Fruit fly (Drosophila melanogaster) whole organism, prepupa: Measurements from ENCODE around the gene CG5235.

Experiments
- Blimp-1 ChIP-seq: fragments of 200-800 bp; sonication (Bioruptor generic); optimal IDR thresholded peaks from 3 replicates; lab custom pipeline; 2017; ENCODE audit warnings: missing biosample characterization, missing genetic modification characterization, mild to moderate bottlenecking, moderate library complexity, missing genetic modification reagents
- CG10631 ChIP-seq: fragments of 200-800 bp; sonication (Bioruptor generic); optimal IDR thresholded peaks from 2 replicates; lab custom pipeline; 2016; ENCODE audit warnings: missing biosample characterization, missing genetic modification characterization
- CG10669 ChIP-seq: fragments of 200-800 bp; sonication (Bioruptor generic); optimal IDR thresholded peaks from 3 replicates; lab custom pipeline; 2018; ENCODE audit warnings: missing biosample characterization, mild to moderate bottlenecking, missing genetic modification characterization, moderate library complexity
- CG11294 ChIP-seq: fragments of 200-800 bp; sonication (Bioruptor generic); IDR thresholded peaks from 2 replicates; pipeline ENCODE4 v1.3.6; 2022; ENCODE audit warnings: missing biosample characterization, missing genetic modification characterization
- CG11762 ChIP-seq: fragments of 200-800 bp; sonication (Bioruptor generic); optimal IDR thresholded peaks from 3 replicates; lab custom pipeline; 2016; ENCODE audit warnings: missing biosample characterization, missing genetic modification characterization; ENCODE audit not compliant: insufficient read depth
- CG11902 ChIP-seq: fragments of 200-800 bp; sonication (Bioruptor generic); optimal IDR thresholded peaks from 3 replicates; lab custom pipeline; 2016; ENCODE audit warnings: missing biosample characterization, missing genetic modification characterization
- CG15336 ChIP-seq: fragments of 200-800 bp; sonication (Bioruptor generic); IDR thresholded peaks from 2 replicates; pipeline ENCODE4 v1.3.6; 2022; ENCODE audit warnings: missing biosample characterization, missing genetic modification characterization
- CG1621 ChIP-seq: fragments of 200-800 bp; sonication (Bioruptor generic); optimal IDR thresholded peaks from 3 replicates; lab custom pipeline; 2018; ENCODE audit warnings: missing biosample characterization, mild to moderate bottlenecking, missing genetic modification characterization
- CG16779 ChIP-seq: fragments of 200-800 bp; sonication (Bioruptor generic); optimal IDR thresholded peaks from 3 replicates; lab custom pipeline; 2017; ENCODE audit warnings: missing biosample characterization, mild to moderate bottlenecking, missing genetic modification characterization
- CG3032 ChIP-seq: fragments of 200-800 bp; optimal IDR thresholded peaks from 2 replicates; lab custom pipeline; 2019; ENCODE audit warnings: missing biosample characterization, mild to moderate bottlenecking, missing genetic modification characterization, moderate library complexity
- CG32006 ChIP-seq: fragments of 200-800 bp; sonication (Bioruptor generic); optimal IDR thresholded peaks from 3 replicates; lab custom pipeline; 2017; ENCODE audit warnings: missing biosample characterization, mild to moderate bottlenecking, missing genetic modification characterization
- CG34406 ChIP-seq: fragments of 200-800 bp; sonication (Bioruptor generic); optimal IDR thresholded peaks from 3 replicates; lab custom pipeline; 2016; ENCODE audit warnings: missing biosample characterization, missing genetic modification characterization
- CG3919 ChIP-seq: fragments of 200-800 bp; sonication (Bioruptor generic); optimal IDR thresholded peaks from 3 replicates; lab custom pipeline; 2016; ENCODE audit warnings: missing biosample characterization, missing genetic modification characterization
- CG6163 ChIP-seq: fragments of 200-800 bp; sonication (Bioruptor generic); IDR thresholded peaks from 3 replicates; pipeline ENCODE4 v1.3.6; 2022; ENCODE audit warnings: missing biosample characterization, missing genetic modification characterization
- CG6276 ChIP-seq: fragments of 200-800 bp; sonication (Bioruptor generic); optimal IDR thresholded peaks from 2 replicates; lab custom pipeline; 2017; ENCODE audit warnings: missing biosample characterization, mild to moderate bottlenecking, missing genetic modification characterization
- CG6792 ChIP-seq: fragments of 200-800 bp; sonication (Bioruptor generic); optimal IDR thresholded peaks from 3 replicates; lab custom pipeline; 2016; ENCODE audit warnings: missing biosample characterization, missing genetic modification characterization
- CG6854 ChIP-seq: fragments of 200-800 bp; sonication (Bioruptor generic); optimal IDR thresholded peaks from 2 replicates; lab custom pipeline; 2017; ENCODE audit warnings: missing biosample characterization, mild to moderate bottlenecking, missing genetic modification characterization
- CG7368 ChIP-seq: fragments of 200-800 bp; sonication (Bioruptor generic); optimal IDR thresholded peaks from 3 replicates; lab custom pipeline; 2016; ENCODE audit warnings: missing biosample characterization, missing genetic modification characterization
- CG8119 ChIP-seq: fragments of 200-800 bp; sonication (Bioruptor generic); IDR thresholded peaks from 3 replicates; pipeline ENCODE4 v1.3.6; 2022; ENCODE audit warnings: missing biosample characterization, missing genetic modification characterization
- CG8319 ChIP-seq: fragments of 200-800 bp; sonication (Bioruptor generic); optimal IDR thresholded peaks from 3 replicates; lab custom pipeline; 2016; ENCODE audit warnings: missing biosample characterization, missing genetic modification characterization
- CG8632 ChIP-seq: fragments of 200-800 bp; sonication (Bioruptor generic); optimal IDR thresholded peaks from 3 replicates; lab custom pipeline; 2016; ENCODE audit warnings: missing biosample characterization, missing genetic modification characterization
- CG9139 ChIP-seq: fragments of 200-800 bp; sonication (Bioruptor generic); optimal IDR thresholded peaks from 3 replicates; lab custom pipeline; 2017; ENCODE audit warnings: missing biosample characterization, mild to moderate bottlenecking, missing genetic modification characterization
- Eip75B ChIP-seq: fragments of 200-800 bp; sonication (Bioruptor generic); optimal IDR thresholded peaks from 3 replicates; lab custom pipeline; 2016; ENCODE audit warnings: missing biosample characterization, missing genetic modification characterization
- Eip78C ChIP-seq: fragments of 200-800 bp; sonication (Bioruptor generic); peaks from one replicate; lab custom pipeline; 2016; ENCODE audit warnings: missing biosample characterization, missing genetic modification characterization
- Ets21C ChIP-seq: fragments of 200-800 bp; sonication (Bioruptor generic); optimal IDR thresholded peaks from 3 replicates; lab custom pipeline; 2016; ENCODE audit warnings: missing biosample characterization, missing genetic modification characterization
- Gug ChIP-seq: fragments of 200-800 bp; sonication (Bioruptor generic); IDR thresholded peaks from 2 replicates; pipeline ENCODE4 v1.3.6; 2022; ENCODE audit warnings: missing biosample characterization, missing genetic modification characterization
- Hr38 ChIP-seq: sonication (Bioruptor generic); optimal IDR thresholded peaks from 2 replicates; lab custom pipeline; 2016; ENCODE audit warnings: missing biosample characterization, missing genetic modification characterization
- Hr39 ChIP-seq: fragments of 200-800 bp; sonication (Bioruptor generic); optimal IDR thresholded peaks from 2 replicates; lab custom pipeline; 2016; ENCODE audit warnings: missing biosample characterization, missing genetic modification characterization
- Hr4 ChIP-seq: fragments of 200-800 bp; sonication (Bioruptor generic); optimal IDR thresholded peaks from 3 replicates; lab custom pipeline; 2016; ENCODE audit warnings: missing biosample characterization, missing genetic modification characterization
- Lpt ChIP-seq: fragments of 200-800 bp; sonication (Bioruptor generic); optimal IDR thresholded peaks from 3 replicates; lab custom pipeline; 2016; ENCODE audit warnings: missing biosample characterization, missing genetic modification characterization
- Met ChIP-seq: fragments of 200-800 bp; sonication (Bioruptor generic); optimal IDR thresholded peaks from 3 replicates; lab custom pipeline; 2016; ENCODE audit warnings: missing biosample characterization, missing genetic modification characterization
- OdsH ChIP-seq: fragments of 200-800 bp; sonication (Bioruptor generic); optimal IDR thresholded peaks from 3 replicates; lab custom pipeline; 2016; ENCODE audit warnings: missing biosample characterization, missing genetic modification characterization
- Smox ChIP-seq: fragments of 200-800 bp; sonication (Bioruptor generic); optimal IDR thresholded peaks from 3 replicates; lab custom pipeline; 2016; ENCODE audit warnings: missing biosample characterization, missing genetic modification characterization
- Sox102F ChIP-seq: fragments of 200-800 bp; sonication (Bioruptor generic); optimal IDR thresholded peaks from 2 replicates; lab custom pipeline; 2016; ENCODE audit warnings: missing biosample characterization, mild to moderate bottlenecking, missing genetic modification characterization
- Sox15 ChIP-seq: fragments of 200-800 bp; sonication (Bioruptor generic); optimal IDR thresholded peaks from 3 replicates; lab custom pipeline; 2016; ENCODE audit warnings: missing biosample characterization, missing genetic modification characterization
- achi ChIP-seq: fragments of 200-800 bp; sonication (Bioruptor generic); optimal IDR thresholded peaks from 3 replicates; lab custom pipeline; 2016; ENCODE audit warnings: missing biosample characterization, missing genetic modification characterization
- acj6 ChIP-seq: fragments of 200-800 bp; sonication (Bioruptor generic); optimal IDR thresholded peaks from 3 replicates; lab custom pipeline; 2016; ENCODE audit warnings: missing biosample characterization, missing genetic modification characterization
- dac ChIP-seq: fragments of 200-800 bp; sonication (Bioruptor generic); optimal IDR thresholded peaks from 2 replicates; lab custom pipeline; 2017; ENCODE audit warnings: missing biosample characterization, mild to moderate bottlenecking, missing genetic modification characterization
- dsx ChIP-seq: fragments of 200-800 bp; optimal IDR thresholded peaks from 3 replicates; lab custom pipeline; 2019; ENCODE audit warnings: missing biosample characterization, mild to moderate bottlenecking, missing genetic modification characterization, moderate library complexity; ENCODE audit not compliant: poor library complexity, severe bottlenecking
- eg ChIP-seq: fragments of 200-800 bp; sonication (Bioruptor generic); IDR thresholded peaks from 3 replicates; pipeline ENCODE4 v1.3.6; 2022; ENCODE audit warnings: missing biosample characterization, missing genetic modification characterization
- fd59A ChIP-seq: fragments of 200-800 bp; sonication (Bioruptor generic); optimal IDR thresholded peaks from 2 replicates; lab custom pipeline; 2017; ENCODE audit warnings: missing biosample characterization, mild to moderate bottlenecking, missing genetic modification characterization, missing genetic modification reagents
- fd85E ChIP-seq: fragments of 200-800 bp; sonication (Bioruptor generic); optimal IDR thresholded peaks from 3 replicates; lab custom pipeline; 2016; ENCODE audit warnings: missing biosample characterization, missing genetic modification characterization
- lz ChIP-seq: fragments of 200-800 bp; sonication (Bioruptor generic); optimal IDR thresholded peaks from 3 replicates; lab custom pipeline; 2016; ENCODE audit warnings: missing biosample characterization, missing genetic modification characterization
- net ChIP-seq: fragments of 200-800 bp; sonication (Bioruptor generic); optimal IDR thresholded peaks from 3 replicates; lab custom pipeline; 2016; ENCODE audit warnings: missing biosample characterization, missing genetic modification characterization
- pdm3 ChIP-seq: fragments of 200-800 bp; sonication (Bioruptor generic); optimal IDR thresholded peaks from 3 replicates; lab custom pipeline; 2016; ENCODE audit warnings: missing biosample characterization, missing genetic modification characterization
- salr ChIP-seq, 2 experiments: fragments of 200-800 bp; sonication (Bioruptor generic); optimal IDR thresholded peaks; 3 replicates each; lab custom pipeline; 2016 to 2018; ENCODE audit warnings: missing biosample characterization in 2 of 2, missing genetic modification characterization in 2 of 2, mild to moderate bottlenecking in 1 of 2
- spab ChIP-seq: fragments of 200-800 bp; sonication (Bioruptor generic); optimal IDR thresholded peaks from 2 replicates; lab custom pipeline; 2017; ENCODE audit warnings: missing biosample characterization, mild to moderate bottlenecking, missing genetic modification characterization, missing genetic modification reagents
- ss ChIP-seq, 2 experiments: fragments of 200-800 bp; sonication (Bioruptor generic); optimal IDR thresholded peaks; 2 replicates in 1 of 2; 3 replicates in 1 of 2; lab custom pipeline; 2017 to 2018; ENCODE audit warnings: mild to moderate bottlenecking in 2 of 2, missing biosample characterization in 2 of 2, missing genetic modification characterization in 2 of 2, moderate library complexity in 1 of 2
- svp ChIP-seq: fragments of 200-800 bp; sonication (Bioruptor generic); peaks from one replicate; lab custom pipeline; 2016; ENCODE audit warnings: missing biosample characterization, missing genetic modification characterization
- topi ChIP-seq: fragments of 200-800 bp; sonication (Bioruptor generic); optimal IDR thresholded peaks from 3 replicates; lab custom pipeline; 2016; ENCODE audit warnings: missing biosample characterization, missing genetic modification characterization
- vri ChIP-seq: fragments of 200-800 bp; sonication (Bioruptor generic); optimal IDR thresholded peaks from 3 replicates; lab custom pipeline; 2016; ENCODE audit warnings: missing biosample characterization, mild to moderate bottlenecking, missing genetic modification characterization

Gene CG5235

dm6 chr3L:16049955-16050886, 40.0 kb downstream of the CG5235 start:
- no peak for TF ChIP-seq salr (GFP tag; optimal IDR thresholded peaks at IDR 0.05; lab: Kevin White, UChicago)
- TF ChIP-seq CG10631 (GFP tag; lab: Kevin White, UChicago): no peak
- TF ChIP-seq CG3032 (tag; lab: Kevin White, UChicago): no peak
- peak; percentile 56 for TF ChIP-seq CG16779
- TF ChIP-seq ss (GFP tag; optimal IDR thresholded peaks at IDR 0.05; lab: Kevin White, UChicago): peak; percentile 15 to 17
- no peak for TF ChIP-seq CG8632 (GFP tag; lab: Kevin White, UChicago)
- TF ChIP-seq net (GFP tag; lab: Kevin White, UChicago): peak; percentile 25
- no peak for TF ChIP-seq CG1621
- peak; percentile 89 for TF ChIP-seq eg (GFP tag; lab: Robert Waterston, UW)
- no peak for TF ChIP-seq topi (GFP tag; lab: Kevin White, UChicago)
- peak; percentile 81 for TF ChIP-seq Eip78C
- TF ChIP-seq lz: no peak
- TF ChIP-seq CG6163 (GFP tag; lab: Robert Waterston, UW): peak; percentile 50
- TF ChIP-seq CG7368: no peak
- TF ChIP-seq Met (GFP tag; lab: Kevin White, UChicago): peak; percentile 21
- no peak for TF ChIP-seq CG11762
- TF ChIP-seq Gug (GFP tag; lab: Robert Waterston, UW): no peak
- no peak for TF ChIP-seq CG11902 (GFP tag; lab: Kevin White, UChicago)
- peak; percentile 68 for TF ChIP-seq Lpt (GFP tag; lab: Kevin White, UChicago)
- TF ChIP-seq Hr4 (GFP tag; lab: Kevin White, UChicago): peak; percentile 17
- TF ChIP-seq fd85E (GFP tag; lab: Kevin White, UChicago): no peak
- TF ChIP-seq dsx: no peak
- peak; percentile 8 for TF ChIP-seq pdm3 (GFP tag; lab: Kevin White, UChicago)
- no peak for TF ChIP-seq Ets21C
- peak; percentile 52 for TF ChIP-seq CG32006 (GFP tag; lab: Kevin White, UChicago)
- no peak for TF ChIP-seq Smox
- TF ChIP-seq dac (GFP tag; lab: Kevin White, UChicago): no peak
- no peak for TF ChIP-seq spab (GFP tag; lab: Kevin White, UChicago)
- TF ChIP-seq CG9139 (GFP tag; lab: Kevin White, UChicago): no peak
- TF ChIP-seq CG8119 (GFP tag; lab: Robert Waterston, UW): peak; percentile 72
- no peak for TF ChIP-seq OdsH (GFP tag; lab: Kevin White, UChicago)
- no peak; the same call in 1 of the 2 replicates for TF ChIP-seq CG11294 (GFP tag; lab: Robert Waterston, UW)
- no peak for TF ChIP-seq fd59A
- no peak for TF ChIP-seq CG6792
- no peak for TF ChIP-seq Sox102F (GFP tag; lab: Kevin White, UChicago)
- TF ChIP-seq CG15336: peak; percentile 67
- TF ChIP-seq acj6 (GFP tag; lab: Kevin White, UChicago): no peak
- no peak for TF ChIP-seq Blimp-1 (GFP tag; lab: Kevin White, UChicago)
- no peak for TF ChIP-seq CG8319
- peak; percentile 52 for TF ChIP-seq CG6854 (GFP tag; lab: Kevin White, UChicago)
- TF ChIP-seq CG3919: no peak
- peak; percentile 38 for TF ChIP-seq svp (GFP tag; lab: Kevin White, UChicago)
- peak; percentile 86 for TF ChIP-seq vri (GFP tag; lab: Kevin White, UChicago)
- no peak for TF ChIP-seq Eip75B (GFP tag; lab: Kevin White, UChicago)
- no peak for TF ChIP-seq Hr39 (GFP tag; lab: Kevin White, UChicago)
- TF ChIP-seq achi: no peak
- TF ChIP-seq CG10669 (GFP tag; lab: Kevin White, UChicago): no peak
- peak; percentile 77 for TF ChIP-seq CG6276 (GFP tag; lab: Kevin White, UChicago)
- no peak for TF ChIP-seq CG34406 (GFP tag; lab: Kevin White, UChicago)
- TF ChIP-seq Hr38: no peak
- TF ChIP-seq Sox15 (GFP tag; lab: Kevin White, UChicago): no peak
